Fruit fly (Drosophila melanogaster) whole organism, embryonic: ENCODE measurements around the gene CG31495.

ENCODE experiments used
- Atf6 ChIP-seq: fragments of 200-800 bp; sonication (Bioruptor generic); IDR thresholded peaks from 2 replicates; pipeline ENCODE4 v1.3.6; 2022; ENCODE audit warnings: missing biosample characterization, missing genetic modification characterization
- BtbVII ChIP-seq: fragments of 200-800 bp; sonication (Bioruptor generic); optimal IDR thresholded peaks from 3 replicates; lab custom pipeline; 2017; ENCODE audit warnings: missing biosample characterization, mild to moderate bottlenecking, missing genetic modification characterization
- CG10321 ChIP-seq: fragments of 200-800 bp; sonication (Bioruptor generic); IDR thresholded peaks from 2 replicates; pipeline ENCODE4 v1.3.6; 2022; ENCODE audit warnings: missing biosample characterization, missing genetic modification characterization
- CG10431 ChIP-seq: fragments of 200-800 bp; sonication (Bioruptor generic); optimal IDR thresholded peaks from 3 replicates; lab custom pipeline; 2018; ENCODE audit warnings: missing biosample characterization, mild to moderate bottlenecking, missing genetic modification characterization
- CG10654 ChIP-seq: fragments of 200-800 bp; sonication (Bioruptor generic); optimal IDR thresholded peaks from 2 replicates; lab custom pipeline; 2016; ENCODE audit warnings: missing biosample characterization, missing genetic modification characterization
- CG10959 ChIP-seq: fragments of 200-800 bp; sonication (Bioruptor generic); IDR thresholded peaks from 2 replicates; pipeline ENCODE4 v1.3.6; 2022; ENCODE audit warnings: missing biosample characterization, missing genetic modification characterization
- CG11504 ChIP-seq: fragments of 200-800 bp; sonication (Bioruptor generic); optimal IDR thresholded peaks from 3 replicates; lab custom pipeline; 2019; ENCODE audit warnings: missing biosample characterization, mild to moderate bottlenecking, missing genetic modification characterization, moderate library complexity
- CG12104 ChIP-seq: fragments of 200-800 bp; sonication (Bioruptor generic); optimal IDR thresholded peaks from 3 replicates; lab custom pipeline; 2016; ENCODE audit warnings: missing biosample characterization, missing genetic modification characterization
- CG12391 ChIP-seq: fragments of 200-800 bp; sonication (Bioruptor generic); optimal IDR thresholded peaks from 3 replicates; lab custom pipeline; 2018; ENCODE audit warnings: missing biosample characterization, mild to moderate bottlenecking, missing genetic modification characterization, moderate library complexity
- CG13424 ChIP-seq: fragments of 200-800 bp; sonication (Bioruptor generic); optimal IDR thresholded peaks from 2 replicates; lab custom pipeline; 2019; ENCODE audit warnings: missing biosample characterization, mild to moderate bottlenecking, missing genetic modification characterization, moderate library complexity
- CG14710 ChIP-seq: fragments of 200-800 bp; sonication (Bioruptor generic); optimal IDR thresholded peaks from 3 replicates; lab custom pipeline; 2019; ENCODE audit warnings: missing biosample characterization, mild to moderate bottlenecking, missing genetic modification characterization, moderate library complexity
- CG1529 ChIP-seq: fragments of 200-800 bp; sonication (Bioruptor generic); optimal IDR thresholded peaks from 3 replicates; lab custom pipeline; 2018; ENCODE audit warnings: missing biosample characterization, missing genetic modification characterization
- CG16815 ChIP-seq: fragments of 200-800 bp; sonication (Bioruptor generic); optimal IDR thresholded peaks from 3 replicates; lab custom pipeline; 2017; ENCODE audit warnings: missing biosample characterization, mild to moderate bottlenecking, missing genetic modification characterization
- CG2199 ChIP-seq: fragments of 200-800 bp; sonication (Bioruptor generic); IDR thresholded peaks from 3 replicates; pipeline ENCODE4 v1.3.6; 2022; ENCODE audit warnings: missing biosample characterization, missing genetic modification characterization
- CG31224 ChIP-seq: fragments of 200-800 bp; sonication (Bioruptor generic); IDR thresholded peaks from 2 replicates; pipeline ENCODE4 v1.3.6; 2022; ENCODE audit warnings: missing biosample characterization, missing genetic modification characterization
- CG31441 ChIP-seq: fragments of 200-800 bp; sonication (Bioruptor generic); IDR thresholded peaks from 2 replicates; pipeline ENCODE4 v1.3.6; 2022; ENCODE audit warnings: missing biosample characterization, missing genetic modification characterization
- CG32532 ChIP-seq: fragments of 200-800 bp; sonication (Bioruptor generic); IDR thresholded peaks from 2 replicates; pipeline ENCODE4 v1.3.6; 2022; ENCODE audit warnings: missing biosample characterization, missing genetic modification characterization
- CG3995 ChIP-seq: fragments of 200-800 bp; sonication (Bioruptor generic); optimal IDR thresholded peaks from 3 replicates; lab custom pipeline; 2016; ENCODE audit warnings: missing biosample characterization, missing genetic modification characterization
- CG6654 ChIP-seq: fragments of 200-800 bp; sonication (Bioruptor generic); optimal IDR thresholded peaks from 2 replicates; lab custom pipeline; 2017; ENCODE audit warnings: missing biosample characterization, mild to moderate bottlenecking, missing genetic modification characterization
- CG7839 ChIP-seq: fragments of 200-800 bp; sonication (Bioruptor generic); optimal IDR thresholded peaks from 3 replicates; lab custom pipeline; 2018; ENCODE audit warnings: missing biosample characterization, mild to moderate bottlenecking, missing genetic modification characterization, moderate library complexity
- CG7987 ChIP-seq: fragments of 200-800 bp; sonication (Bioruptor generic); optimal IDR thresholded peaks from 2 replicates; lab custom pipeline; 2018; ENCODE audit warnings: missing biosample characterization, mild to moderate bottlenecking, missing genetic modification characterization, moderate library complexity
- CG8359 ChIP-seq: fragments of 200-800 bp; sonication (Bioruptor generic); optimal IDR thresholded peaks from 2 replicates; lab custom pipeline; 2017; ENCODE audit warnings: missing biosample characterization, mild to moderate bottlenecking, missing genetic modification characterization, borderline replicate concordance
- CkIIα-i1 ChIP-seq: fragments of 200-800 bp; sonication (Bioruptor generic); IDR thresholded peaks from 2 replicates; pipeline ENCODE4 v1.3.6; 2022; ENCODE audit warnings: missing biosample characterization, missing genetic modification characterization
- CoRest ChIP-seq: fragments of 200-800 bp; sonication (Bioruptor generic); optimal IDR thresholded peaks from 3 replicates; lab custom pipeline; 2018; ENCODE audit warnings: missing biosample characterization, mild to moderate bottlenecking, missing genetic modification characterization, moderate library complexity
- Dll ChIP-seq: fragments of 200-800 bp; sonication (Bioruptor generic); IDR thresholded peaks from 4 replicates; pipeline ENCODE4 v1.3.6; 2022; ENCODE audit warnings: missing biosample characterization, missing genetic modification characterization; ENCODE audit not compliant: partially characterized antibody
- Gug ChIP-seq: fragments of 200-800 bp; sonication (Bioruptor generic); IDR thresholded peaks from 4 replicates; pipeline ENCODE4 v1.3.6; 2022; ENCODE audit warnings: missing biosample characterization, missing genetic modification characterization
- Mes4 ChIP-seq: fragments of 200-800 bp; sonication (Bioruptor generic); optimal IDR thresholded peaks from 2 replicates; lab custom pipeline; 2016; ENCODE audit warnings: missing biosample characterization, missing genetic modification characterization
- Neu2 ChIP-seq: fragments of 200-800 bp; sonication (Bioruptor generic); optimal IDR thresholded peaks from 3 replicates; lab custom pipeline; 2016; ENCODE audit warnings: missing biosample characterization, missing genetic modification characterization, borderline replicate concordance
- Sin3A ChIP-seq: fragments of >200 bp; optimal IDR thresholded peaks from 2 replicates; lab custom pipeline; 2018
- Trl ChIP-seq, 3 experiments: fragments of >200 bp in 2 of 3; fragments of 200-800 bp in 1 of 3; sonication (Bioruptor generic) in 1 of 3; optimal IDR thresholded peaks; 2 replicates in 1 of 3; 3 replicates in 2 of 3; lab custom pipeline; 2016 to 2017; ENCODE audit warnings: missing biosample characterization in 1 of 3, missing genetic modification characterization in 1 of 3
- abd-A ChIP-seq: fragments of 200-800 bp; sonication (Bioruptor generic); optimal IDR thresholded peaks from 3 replicates; lab custom pipeline; 2019; ENCODE audit warnings: missing biosample characterization, mild to moderate bottlenecking, missing genetic modification characterization, moderate library complexity
- cato ChIP-seq: fragments of 200-800 bp; sonication (Bioruptor generic); optimal IDR thresholded peaks from 2 replicates; lab custom pipeline; 2016; ENCODE audit warnings: missing biosample characterization, missing genetic modification characterization, borderline replicate concordance
- cwo ChIP-seq: fragments of 200-800 bp; sonication (Bioruptor generic); optimal IDR thresholded peaks from 3 replicates; lab custom pipeline; 2017; ENCODE audit warnings: missing biosample characterization, missing genetic modification characterization, mild to moderate bottlenecking, moderate library complexity, missing genetic modification reagents
- dmrt11E ChIP-seq: fragments of 200-800 bp; sonication (Bioruptor generic); optimal IDR thresholded peaks from 3 replicates; lab custom pipeline; 2018; ENCODE audit warnings: missing biosample characterization, mild to moderate bottlenecking, missing genetic modification characterization, moderate library complexity
- eve ChIP-seq, 2 experiments: fragments of >200 bp; optimal IDR thresholded peaks; 2 replicates each; lab custom pipeline; 2017; ENCODE audit warnings: missing biosample characterization in 2 of 2, missing genetic modification characterization in 2 of 2
- exex ChIP-seq: fragments of 200-800 bp; sonication (Bioruptor generic); optimal IDR thresholded peaks from 4 replicates; lab custom pipeline; 2018; ENCODE audit warnings: missing biosample characterization, mild to moderate bottlenecking, missing genetic modification characterization, moderate library complexity
- eyg ChIP-seq: fragments of 200-800 bp; sonication (Bioruptor generic); optimal IDR thresholded peaks from 3 replicates; lab custom pipeline; 2016; ENCODE audit warnings: missing biosample characterization, missing genetic modification characterization
- kah ChIP-seq: fragments of 200-800 bp; sonication (Bioruptor generic); optimal IDR thresholded peaks from 2 replicates; lab custom pipeline; 2018; ENCODE audit warnings: missing biosample characterization, mild to moderate bottlenecking, missing genetic modification characterization
- kni ChIP-seq: fragments of 200-800 bp; sonication (Bioruptor generic); optimal IDR thresholded peaks from 3 replicates; lab custom pipeline; 2017; ENCODE audit warnings: mild to moderate bottlenecking, missing biosample characterization, missing genetic modification reagents, missing genetic modification characterization
- mirr ChIP-seq: fragments of 200-800 bp; sonication (Bioruptor generic); optimal IDR thresholded peaks from 3 replicates; lab custom pipeline; 2018; ENCODE audit warnings: missing biosample characterization, mild to moderate bottlenecking, missing genetic modification characterization
- nmo ChIP-seq: fragments of 200-800 bp; sonication (Bioruptor generic); optimal IDR thresholded peaks from 2 replicates; lab custom pipeline; 2018; ENCODE audit warnings: missing biosample characterization, mild to moderate bottlenecking, missing genetic modification characterization, moderate library complexity
- onecut ChIP-seq: fragments of 200-800 bp; sonication (Bioruptor generic); IDR thresholded peaks from 2 replicates; pipeline ENCODE4 v1.3.6; 2022; ENCODE audit warnings: missing biosample characterization, missing genetic modification characterization
- otp ChIP-seq: fragments of 200-800 bp; sonication (Bioruptor generic); IDR thresholded peaks from 3 replicates; pipeline ENCODE4, ENCODE4 v1.3.6; 2022; ENCODE audit warnings: missing biosample characterization, missing genetic modification characterization
- sna ChIP-seq: fragments of 200-800 bp; sonication (Bioruptor generic); IDR thresholded peaks from 2 replicates; pipeline ENCODE4 v1.3.6; 2022; ENCODE audit warnings: missing biosample characterization, missing genetic modification characterization; ENCODE audit not compliant: partially characterized antibody
- tap ChIP-seq: fragments of 200-800 bp; optimal IDR thresholded peaks from 3 replicates; lab custom pipeline; 2019; ENCODE audit warnings: missing biosample characterization, mild to moderate bottlenecking, missing genetic modification characterization, moderate library complexity
- tgo ChIP-seq: fragments of 200-800 bp; sonication (Bioruptor generic); IDR thresholded peaks from 3 replicates; pipeline ENCODE4 v1.3.6; 2022; ENCODE audit warnings: missing biosample characterization, missing genetic modification characterization
- vvl ChIP-seq: fragments of 200-800 bp; sonication (Bioruptor generic); IDR thresholded peaks from 2 replicates; pipeline ENCODE4 v1.3.6; 2022; ENCODE audit warnings: missing biosample characterization, missing genetic modification characterization

CG31495 gene

dm6 chr3R:13888332-13888731, 48.6 kb upstream of the CG31495 start (continued):
- TF ChIP-seq tap: no peak
- TF ChIP-seq CG7839 (tag; lab: Kevin White, UChicago): peak; percentile 18
- peak; percentile 52 for TF ChIP-seq dmrt11E (tag; lab: Kevin White, UChicago)
- no peak for TF ChIP-seq CG12104
- peak; percentile 11 for TF ChIP-seq CG12391 (tag; lab: Kevin White, UChicago)
- no peak for TF ChIP-seq cato (GFP tag; lab: Kevin White, UChicago)
- TF ChIP-seq Sin3A: no peak
- TF ChIP-seq CoRest (tag; lab: Kevin White, UChicago): peak; percentile 11
- no peak for TF ChIP-seq mirr (GFP tag; lab: Kevin White, UChicago)
- TF ChIP-seq CG11504 (tag; lab: Kevin White, UChicago): peak; percentile 23
- TF ChIP-seq CG14710 (tag; lab: Kevin White, UChicago): peak; percentile 5
- TF ChIP-seq, all 482 proteins: peak for 24

dm6 chr3R:13887812-13888211, 48.1 kb upstream of the CG31495 start:
- peak; percentile 97 for TF ChIP-seq kni (GFP tag; lab: Kevin White, UChicago)
- peak; percentile 63; the same call in 1 of the 2 replicates for TF ChIP-seq vvl (GFP tag; lab: Robert Waterston, UW)
- peak; percentile 20 for TF ChIP-seq abd-A (tag; lab: Kevin White, UChicago)
- TF ChIP-seq BtbVII (GFP tag; lab: Kevin White, UChicago): no peak

- TF ChIP-seq sna (GFP tag; lab: Robert Waterston, UW) (no peak), CG8359 (GFP tag; lab: Kevin White, UChicago) (no peak), CG32532 (GFP tag; lab: Robert Waterston, UW) (no peak), tgo (0 out of 3 replicates have a peak, but pooled peaks have one; percentile 19), cwo (GFP tag; lab: Kevin White, UChicago) (no peak), nmo (GFP tag; lab: Kevin White, UChicago) (peak; percentile 54), Dll (GFP tag; lab: Robert Waterston, UW) (no peak), CG2199 (GFP tag; lab: Robert Waterston, UW) (no peak), eve (GFP tag; optimal IDR thresholded peaks at IDR 0.05; lab: Kevin White, UChicago) (peak in 1 of 2 experiments; percentile 31), CG31224 (GFP tag; lab: Robert Waterston, UW) (no peak), kah (GFP tag; lab: Kevin White, UChicago) (no peak), Neu2 (GFP tag; lab: Kevin White, UChicago) (no peak), CG6654 (GFP tag; lab: Kevin White, UChicago) (no peak), Gug (GFP tag; lab: Robert Waterston, UW) (no peak), onecut (no peak), CG16815 (peak; percentile 14), CG11504 (tag; lab: Kevin White, UChicago) (peak; percentile 34), CG10959 (GFP tag; lab: Robert Waterston, UW) (peak; percentile 36; the same call in 1 of the 2 replicates), Trl (optimal IDR thresholded peaks at IDR 0.05; lab: Kevin White, UChicago) (no peak), Trl (GFP tag; optimal IDR thresholded peaks at IDR 0.05; lab: Kevin White, UChicago) (no peak), CG1529 (GFP tag; lab: Kevin White, UChicago) (no peak), CG31441 (GFP tag; lab: Robert Waterston, UW) (0 out of 2 replicates have a peak, but pooled peaks have one; percentile 30), eyg (no peak), CG7987 (no peak), CG12391 (tag; lab: Kevin White, UChicago) (peak; percentile 36), CG10321 (GFP tag; lab: Robert Waterston, UW) (no peak), CG3995 (no peak), CG10431 (GFP tag; lab: Kevin White, UChicago) (no peak), exex (tag; lab: Kevin White, UChicago) (no peak), otp (GFP tag; lab: Robert Waterston, UW) (peak; percentile 56; the same call in 2 of the 3 replicates), CkIIα-i1 (GFP tag; lab: Robert Waterston, UW) (no peak), CG10654 (GFP tag; lab: Kevin White, UChicago) (no peak), Mes4 (GFP tag; lab: Kevin White, UChicago) (no peak), Atf6 (GFP tag; lab: Robert Waterston, UW) (no peak), CG13424 (tag; lab: Kevin White, UChicago) (peak; percentile 4)
These were observed 45.2 kb upstream of the CG31495 start for dm6 chr3R:13884929-13885328.
